Fruit fly (Drosophila melanogaster): ENCODE measurements around the gene CG33128.
A peak's percentile ranks its signal among the peaks of the same experiment; 100 is the strongest.

CG33128 gene

dm6 chr2L:1485975-1486665 lies 7.8 kb upstream of the CG33128 start (continued):
- TF ChIP-seq CG8388 (GFP tag; optimal IDR thresholded peaks at IDR 0.05) (peak; percentile 88), exex (tag; optimal IDR thresholded peaks at IDR 0.05) (no peak), CG10654 (GFP tag; optimal IDR thresholded peaks at IDR 0.05) (no peak), CG17612 (GFP tag; IDR thresholded peaks at IDR 0.05) (no peak), Meics (GFP tag; optimal IDR thresholded peaks at IDR 0.05) (peak; percentile 22), ssp (GFP tag; IDR thresholded peaks at IDR 0.05) (no peak), CG18262 (tag; optimal IDR thresholded peaks at IDR 0.05) (peak; percentile 22), Jarid2 (GFP tag; optimal IDR thresholded peaks at IDR 0.05) (peak; percentile 14), kay (GFP tag; optimal IDR thresholded peaks at IDR 0.05) (no peak), CG15011 (GFP tag; optimal IDR thresholded peaks at IDR 0.05) (no peak), CG18599 (GFP tag; optimal IDR thresholded peaks at IDR 0.05) (peak; percentile 23), CG7987 (GFP tag; optimal IDR thresholded peaks at IDR 0.05) (no peak), CG9215 (GFP tag; IDR thresholded peaks at IDR 0.05) (peak; percentile 10; the same call in 1 of the 2 replicates), Usf (GFP tag; optimal IDR thresholded peaks at IDR 0.05) (no peak), bowl (GFP tag; IDR thresholded peaks at IDR 0.05) (no peak), dysf (GFP tag; IDR thresholded peaks at IDR 0.05) (peak; percentile 46; the same call in 1 of the 3 replicates), TFAM (GFP tag; optimal IDR thresholded peaks at IDR 0.05) (no peak), Dref (GFP tag; IDR thresholded peaks at IDR 0.05) (peak; percentile 21; the same call in 1 of the 2 replicates), CG12659 (GFP tag; optimal IDR thresholded peaks at IDR 0.05) (no peak), CG8765 (GFP tag; IDR thresholded peaks at IDR 0.05) (peak; percentile 40; the same call in 1 of the 2 replicates), Antp (GFP tag; optimal IDR thresholded peaks at IDR 0.05) (peak; percentile 6), tap (tag; optimal IDR thresholded peaks at IDR 0.05) (no peak)

dm6 chr2L:1491791-1492345 lies 2.0 kb upstream of the CG33128 start, which contains the start of gene CG31928:
Gene CG31928 (plus strand): TSS chr2L:1492295.
- TF ChIP-seq CG18476 (GFP tag; optimal IDR thresholded peaks at IDR 0.05) (no peak), cato (GFP tag; optimal IDR thresholded peaks at IDR 0.05; ENCODE audit: borderline replicate concordance) (peak; percentile 12), Mes4 (GFP tag; optimal IDR thresholded peaks at IDR 0.05) (no peak), fd3F (GFP tag; optimal IDR thresholded peaks at IDR 0.05) (no peak), CG33213 (GFP tag; optimal IDR thresholded peaks at IDR 0.05) (peak; percentile 11), CG2120 (GFP tag; optimal IDR thresholded peaks at IDR 0.05) (no peak), Opbp (GFP tag; IDR thresholded peaks at IDR 0.05; ENCODE audit: partially characterized antibody) (peak; percentile 48; the same call in 1 of the 3 replicates), MBD-R2 (GFP tag; IDR thresholded peaks at IDR 0.05) (peak; percentile 19; the same call in 1 of the 2 replicates), CG2678 (tag; optimal IDR thresholded peaks at IDR 0.05) (no peak), CG42726 (GFP tag; IDR thresholded peaks at IDR 0.05; ENCODE audit: partially characterized antibody) (peak; percentile 78), Lhr (GFP tag; optimal IDR thresholded peaks at IDR 0.05) (peak; percentile 42), H2.0 (GFP tag; IDR thresholded peaks at IDR 0.05) (peak; percentile 11; the same call in 1 of the 2 replicates), Jarid2 (GFP tag; optimal IDR thresholded peaks at IDR 0.05) (no peak), CG15601 (tag; optimal IDR thresholded peaks at IDR 0.05) (peak; percentile 7), CG4730 (GFP tag; IDR thresholded peaks at IDR 0.05) (no peak), NfI (GFP tag; optimal IDR thresholded peaks at IDR 0.05) (peak; percentile 20), CG10267 (tag; optimal IDR thresholded peaks at IDR 0.05) (peak; percentile 32), sob (GFP tag; IDR thresholded peaks at IDR 0.05) (no peak), Bgb (GFP tag; IDR thresholded peaks at IDR 0.05; ENCODE audit: partially characterized antibody) (peak; percentile 72), CoRest (tag; optimal IDR thresholded peaks at IDR 0.05) (peak; percentile 27), HHEX (GFP tag; optimal IDR thresholded peaks at IDR 0.05) (no peak), yki (optimal IDR thresholded peaks at IDR 0.05) (peak; percentile 21), D19A (tag; optimal IDR thresholded peaks at IDR 0.05) (no peak), CG14014 (GFP tag; IDR thresholded peaks at IDR 0.05) (0 out of 2 replicates have a peak, but pooled peaks have one; percentile 6), CG9817 (tag; optimal IDR thresholded peaks at IDR 0.05) (peak; percentile 32), Ets65A (GFP tag) (peak; percentile 54), CG6175 (GFP tag; IDR thresholded peaks at IDR 0.05) (no peak), CG10147 (GFP tag; optimal IDR thresholded peaks at IDR 0.05) (no peak)
